Fruit fly (Drosophila melanogaster): ENCODE data around the gene mri.
A peak's percentile ranks its signal among the peaks of the same experiment; 100 is the strongest.

Gene mri

DNA sequence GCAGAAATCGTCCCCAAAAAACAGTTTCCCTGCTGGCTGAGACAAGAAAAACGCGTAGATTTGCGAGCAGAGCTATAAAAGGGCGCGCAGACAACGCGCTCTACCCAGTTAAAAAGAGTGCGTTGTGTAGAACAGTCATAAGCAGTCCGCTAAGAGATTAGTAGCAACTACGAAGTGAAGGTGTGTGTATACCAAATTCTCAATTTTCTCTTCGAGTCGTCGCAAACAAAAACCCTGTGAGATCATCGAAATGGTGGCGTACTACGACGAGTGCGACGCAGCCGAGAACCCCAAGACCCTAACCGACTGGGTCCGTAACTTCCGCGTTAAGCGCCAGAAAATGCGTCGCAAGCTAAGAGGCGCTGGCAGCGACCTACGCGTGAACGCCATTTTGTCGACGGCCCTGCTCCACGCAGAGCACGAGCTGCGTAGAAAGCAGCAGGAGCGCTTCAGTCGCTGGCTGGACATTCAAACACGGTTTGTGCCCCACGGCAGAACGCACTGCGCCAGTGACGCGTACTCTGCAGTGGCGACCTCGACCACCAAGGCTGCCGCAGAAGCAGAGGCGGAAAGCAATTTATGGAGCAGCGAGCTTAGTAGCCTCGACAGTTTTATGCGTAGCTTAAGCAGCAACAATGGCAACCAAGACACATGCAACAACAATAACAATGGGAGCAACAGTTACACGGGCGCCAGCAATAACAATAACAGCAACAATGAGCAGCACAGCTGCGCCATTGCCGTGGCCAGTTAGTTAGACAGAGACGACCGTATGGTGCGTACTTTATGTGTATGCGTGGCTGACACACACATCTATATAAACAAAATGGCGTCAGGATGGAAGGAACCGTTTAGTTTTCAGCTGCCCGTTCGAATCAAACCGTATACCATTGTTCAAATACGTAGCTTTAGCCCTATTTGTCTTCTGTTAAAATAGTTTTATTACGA lies 24.3 kb downstream of the mri start (continued):
- TF ChIP-seq CG11247 (GFP tag; IDR thresholded peaks at IDR 0.05) = peak; percentile 51; the same call in 1 of the 2 replicates
- no peak for TF ChIP-seq CG10979 (tag; optimal IDR thresholded peaks at IDR 0.05)
- TF ChIP-seq CG8281 (tag; optimal IDR thresholded peaks at IDR 0.05) = no peak
- peak; percentile 9; the same call in 1 of the 2 replicates for TF ChIP-seq CG10959 (GFP tag; IDR thresholded peaks at IDR 0.05)
- TF ChIP-seq CG1792 (GFP tag; optimal IDR thresholded peaks at IDR 0.05) = no peak
- TF ChIP-seq HLHmδ (GFP tag; optimal IDR thresholded peaks at IDR 0.05) = peak; percentile 74
- peak; percentile 83 for TF ChIP-seq CG13624 (GFP tag; optimal IDR thresholded peaks at IDR 0.05)
- TF ChIP-seq CG17612 (GFP tag; IDR thresholded peaks at IDR 0.05) = no peak
- no peak for TF ChIP-seq CG15011 (GFP tag; optimal IDR thresholded peaks at IDR 0.05)
- no peak for TF ChIP-seq CG10267 (tag; optimal IDR thresholded peaks at IDR 0.05)
- no peak for TF ChIP-seq pan (optimal IDR thresholded peaks at IDR 0.05)
- TF ChIP-seq pan (GFP tag; optimal IDR thresholded peaks at IDR 0.05 in 1 of 2, IDR thresholded peaks at IDR 0.05 in 1 of 2) = peak in 1 of 2 experiments; percentile 48
- no peak for TF ChIP-seq CG13424 (tag; optimal IDR thresholded peaks at IDR 0.05)
- no peak for TF ChIP-seq HLH54F (GFP tag; optimal IDR thresholded peaks at IDR 0.05)
- TF ChIP-seq MTF-1 (GFP tag; optimal IDR thresholded peaks at IDR 0.05; ENCODE audit: borderline replicate concordance) = peak; percentile 57
- no peak for TF ChIP-seq D19A (tag; optimal IDR thresholded peaks at IDR 0.05)
- peak; percentile 2 for TF ChIP-seq HmgZ (tag; optimal IDR thresholded peaks at IDR 0.05)
- TF ChIP-seq CG3407 (GFP tag; optimal IDR thresholded peaks at IDR 0.05) = no peak
- TF ChIP-seq ind (GFP tag; optimal IDR thresholded peaks at IDR 0.05) = no peak
- no peak for TF ChIP-seq CG6689 (GFP tag; IDR thresholded peaks at IDR 0.05)
- TF ChIP-seq CG4707 (GFP tag; optimal IDR thresholded peaks at IDR 0.05) = no peak
- TF ChIP-seq insv (GFP tag; optimal IDR thresholded peaks at IDR 0.05) = peak in 1 of 2 experiments; percentile 11
- no peak for TF ChIP-seq br (optimal IDR thresholded peaks at IDR 0.05)
- peak; percentile 44 for TF ChIP-seq ara (GFP tag; IDR thresholded peaks at IDR 0.05)
- peak; percentile 20 for TF ChIP-seq Sox100B (GFP tag; optimal IDR thresholded peaks at IDR 0.05)
- TF ChIP-seq CG11093 (GFP tag; IDR thresholded peaks at IDR 0.05) = no peak
- TF ChIP-seq CG2116 (GFP tag; optimal IDR thresholded peaks at IDR 0.05) = no peak
- no peak; the same call in 1 of the 2 replicates for TF ChIP-seq CG13287 (GFP tag; IDR thresholded peaks at IDR 0.05; ENCODE audit: partially characterized antibody)
- peak; percentile 55; the same call in 1 of the 2 replicates for TF ChIP-seq CG5953 (GFP tag; IDR thresholded peaks at IDR 0.05)
- peak; percentile 51; the same call in 1 of the 2 replicates for TF ChIP-seq sim (GFP tag; IDR thresholded peaks at IDR 0.05)
- TF ChIP-seq CG8765 (GFP tag; IDR thresholded peaks at IDR 0.05) = no peak
- TF ChIP-seq Hr39 (optimal IDR thresholded peaks at IDR 0.05) = no peak
- peak; percentile 78 for TF ChIP-seq nom (GFP tag; optimal IDR thresholded peaks at IDR 0.05)
- TF ChIP-seq CG8388 (GFP tag; optimal IDR thresholded peaks at IDR 0.05) = no peak
- no peak for TF ChIP-seq CG43689 (GFP tag; IDR thresholded peaks at IDR 0.05)
- peak; percentile 18 for TF ChIP-seq Xrp1 (GFP tag; IDR thresholded peaks at IDR 0.05)
- no peak for TF ChIP-seq hbn (GFP tag; IDR thresholded peaks at IDR 0.05; ENCODE audit: partially characterized antibody)
- peak; percentile 38 for TF ChIP-seq Antp (GFP tag; optimal IDR thresholded peaks at IDR 0.05)
- no peak for TF ChIP-seq dm (GFP tag; optimal IDR thresholded peaks at IDR 0.05)
- no peak for TF ChIP-seq Oaz (GFP tag; IDR thresholded peaks at IDR 0.05)
- peak; percentile 49; the same call in 1 of the 2 replicates for TF ChIP-seq amos (GFP tag; IDR thresholded peaks at IDR 0.05; ENCODE audit: partially characterized antibody)
- peak; percentile 72; the same call in 1 of the 3 replicates for TF ChIP-seq CG6175 (GFP tag; IDR thresholded peaks at IDR 0.05)
- peak; percentile 15; the same call in 1 of the 2 replicates for TF ChIP-seq ap (GFP tag; IDR thresholded peaks at IDR 0.05)
- peak; percentile 36 for TF ChIP-seq CG11398 (GFP tag; optimal IDR thresholded peaks at IDR 0.05)
- peak; percentile 65 for TF ChIP-seq Bgb (GFP tag; IDR thresholded peaks at IDR 0.05; ENCODE audit: partially characterized antibody)
- no peak for TF ChIP-seq CG17829 (tag; optimal IDR thresholded peaks at IDR 0.05)
- peak; percentile 36; the same call in 1 of the 2 replicates for TF ChIP-seq CG31224 (GFP tag; IDR thresholded peaks at IDR 0.05)
- peak; percentile 82 for TF ChIP-seq chm (GFP tag; IDR thresholded peaks at IDR 0.05)
- TF ChIP-seq Spps (tag; optimal IDR thresholded peaks at IDR 0.05) = no peak

Measured in whole organism, embryonic.